Worm (Caenorhabditis elegans): ENCODE data around the gene dcs-1.

DNA sequence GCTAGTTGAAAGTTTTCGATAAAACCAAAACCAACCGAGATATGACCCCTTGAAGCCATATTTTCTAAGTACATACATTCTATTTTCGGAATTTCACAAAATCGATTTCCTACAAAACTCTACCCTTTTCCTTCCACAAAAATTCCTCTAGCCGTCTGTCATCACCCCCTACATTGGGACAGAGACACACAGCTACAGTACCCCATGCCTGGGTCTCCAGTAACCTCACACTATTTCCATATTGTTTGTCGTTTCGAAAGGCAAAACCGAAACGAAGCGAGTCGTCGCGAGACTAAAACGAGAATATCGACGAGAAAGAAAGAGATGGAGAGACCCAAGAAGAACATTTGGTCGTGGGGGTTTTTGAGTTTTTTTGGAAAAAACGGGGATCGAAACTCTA, 22.2 kb downstream of the dcs-1 start:
- TF ChIP-seq lin-13 (GFP tag; optimal IDR thresholded peaks at IDR 0.05) = no peak
- TF ChIP-seq C34B4.2 (tag; optimal IDR thresholded peaks at IDR 0.05) = no peak
- TF ChIP-seq zag-1 (tag; optimal IDR thresholded peaks at IDR 0.05) = no peak

All from whole organism, L1 larva.